Fruit fly (Drosophila melanogaster): Measurements from ENCODE around the gene CG17260.

CG17260 gene

DNA sequence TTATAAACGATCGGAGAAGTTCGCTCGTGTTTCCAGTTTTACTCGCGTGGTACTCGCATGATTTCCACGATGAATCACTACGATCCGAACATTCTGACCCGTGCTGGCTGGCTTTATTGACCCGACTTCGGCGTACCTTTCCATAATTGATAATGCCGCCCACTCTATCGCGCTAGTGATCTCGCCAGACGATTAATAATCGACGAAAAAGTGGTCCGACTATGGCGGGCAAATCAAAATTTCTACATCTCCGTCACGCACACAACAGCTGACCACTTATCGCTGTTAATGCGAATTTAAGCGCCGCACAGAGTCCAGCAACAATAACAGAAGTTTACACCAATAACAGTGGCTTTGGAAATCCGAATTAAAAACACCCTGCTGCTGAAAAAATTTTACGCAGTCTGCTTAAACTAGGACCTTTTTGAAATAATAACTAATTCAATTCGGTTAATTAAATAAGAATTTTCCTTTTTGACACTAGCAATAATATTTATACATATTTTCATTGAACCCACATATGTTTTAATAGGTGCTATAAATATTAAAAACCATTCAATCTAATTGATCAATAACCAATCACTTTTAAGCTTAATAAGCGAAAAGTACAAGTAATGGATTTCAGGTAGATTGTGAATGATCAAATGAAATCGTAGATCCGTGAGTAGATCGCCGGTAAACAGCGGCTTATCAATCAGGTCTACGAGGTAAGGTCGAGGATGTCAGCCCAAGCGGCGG, 18.8 kb downstream of the CG17260 start (continued):
- TF ChIP-seq tna (GFP tag; IDR thresholded peaks at IDR 0.05; ENCODE audit: partially characterized antibody) (no peak), CG10209 (GFP tag; optimal IDR thresholded peaks at IDR 0.05) (peak; percentile 41), Hr78 (GFP tag; optimal IDR thresholded peaks at IDR 0.05) (peak in 1 of 2 experiments; percentile 6), ac (GFP tag; optimal IDR thresholded peaks at IDR 0.05) (no peak), Neu2 (GFP tag; optimal IDR thresholded peaks at IDR 0.05; ENCODE audit: borderline replicate concordance) (peak; percentile 45), CG10979 (tag; optimal IDR thresholded peaks at IDR 0.05) (peak; percentile 28), CG9437 (GFP tag; optimal IDR thresholded peaks at IDR 0.05) (peak; percentile 56), CG2712 (tag; optimal IDR thresholded peaks at IDR 0.05) (peak; percentile 13), CG11504 (tag; optimal IDR thresholded peaks at IDR 0.05) (peak; percentile 67), seq (GFP tag; IDR thresholded peaks at IDR 0.05) (peak; percentile 18; the same call in 1 of the 2 replicates), CG11093 (GFP tag; IDR thresholded peaks at IDR 0.05) (0 out of 3 replicates have a peak, but pooled peaks have one; percentile 9), nerfin-1 (tag; optimal IDR thresholded peaks at IDR 0.05) (no peak), Abd-B (GFP tag; optimal IDR thresholded peaks at IDR 0.05) (peak; percentile 24), Oli (tag; optimal IDR thresholded peaks at IDR 0.05) (peak; percentile 45), gfzf (GFP tag; optimal IDR thresholded peaks at IDR 0.05) (peak; percentile 46), Mad (GFP tag; optimal IDR thresholded peaks at IDR 0.05) (peak; percentile 21), NC2α (GFP tag; optimal IDR thresholded peaks at IDR 0.05) (no peak), CG7556 (GFP tag; optimal IDR thresholded peaks at IDR 0.05) (peak; percentile 79), CG14710 (tag; optimal IDR thresholded peaks at IDR 0.05) (peak; percentile 15), CG17568 (GFP tag; optimal IDR thresholded peaks at IDR 0.05) (no peak), Jarid2 (GFP tag; optimal IDR thresholded peaks at IDR 0.05) (no peak), grau (tag; optimal IDR thresholded peaks at IDR 0.05) (peak; percentile 53), Dbx (GFP tag; IDR thresholded peaks at IDR 0.05) (no peak), pnt (GFP tag; optimal IDR thresholded peaks at IDR 0.05) (peak; percentile 31), CG3281 (GFP tag; optimal IDR thresholded peaks at IDR 0.05) (peak; percentile 66), Dref (GFP tag; IDR thresholded peaks at IDR 0.05) (peak; percentile 53), prd (optimal IDR thresholded peaks at IDR 0.05) (no peak), prd (GFP tag; IDR thresholded peaks at IDR 0.05) (peak; percentile 40; the same call in 2 of the 3 replicates), CG32772 (GFP tag; IDR thresholded peaks at IDR 0.05) (no peak), Rx (GFP tag; IDR thresholded peaks at IDR 0.05) (no peak), CG5245 (GFP tag; optimal IDR thresholded peaks at IDR 0.05) (no peak), Atf6 (GFP tag; IDR thresholded peaks at IDR 0.05) (no peak), CG1233 (GFP tag; optimal IDR thresholded peaks at IDR 0.05) (peak; percentile 12), Sox102F (GFP tag; optimal IDR thresholded peaks at IDR 0.05) (no peak), HHEX (GFP tag; optimal IDR thresholded peaks at IDR 0.05) (peak; percentile 3), abd-A (tag; optimal IDR thresholded peaks at IDR 0.05) (no peak), chm (GFP tag; IDR thresholded peaks at IDR 0.05) (no peak), bab2 (GFP tag; optimal IDR thresholded peaks at IDR 0.05) (peak; percentile 25), CG6254 (GFP tag; optimal IDR thresholded peaks at IDR 0.05) (no peak), CG42726 (GFP tag; IDR thresholded peaks at IDR 0.05; ENCODE audit: partially characterized antibody) (no peak), Atf-2 (GFP tag; optimal IDR thresholded peaks at IDR 0.05) (peak; percentile 33), nmo (GFP tag; optimal IDR thresholded peaks at IDR 0.05) (peak; percentile 56), fd3F (GFP tag; optimal IDR thresholded peaks at IDR 0.05) (peak; percentile 15), pan (optimal IDR thresholded peaks at IDR 0.05) (no peak), pan (GFP tag; optimal IDR thresholded peaks at IDR 0.05 in 1 of 2, IDR thresholded peaks at IDR 0.05 in 1 of 2) (peak in 1 of 2 experiments; percentile 57), exex (tag; optimal IDR thresholded peaks at IDR 0.05) (peak; percentile 96), ems (GFP tag; optimal IDR thresholded peaks at IDR 0.05) (peak; percentile 30), mam (GFP tag; optimal IDR thresholded peaks at IDR 0.05) (peak; percentile 52), ara (GFP tag; IDR thresholded peaks at IDR 0.05) (0 out of 2 replicates have a peak, but pooled peaks have one; percentile 25)

Measured in whole organism, embryonic.